In genomic region chrV:3784167-3784734, ce11 we compare ENCODE assay signal across 6 worm cellular contexts.
TF ChIP-seq lines count a peak whose summit lies in the region.

TSS of gene R08F11.1 (minus strand) at chrV:3784217.

TF ChIP-seq in whole organism, L1 larva, 84 proteins besides CTCF, POLR2A, EP300 and RAD21:
- TF ChIP-seq unc-86 (tag; optimal IDR thresholded peaks at IDR 0.05; lab: Kevin White, UChicago) (no peak), elt-2 (tag; optimal IDR thresholded peaks at IDR 0.05; lab: Kevin White, UChicago) (peak; percentile 62)

TF ChIP-seq in whole organism, L2 larva, 48 proteins besides CTCF, POLR2A, EP300 and RAD21:
- TF ChIP-seq nhr-21 (tag; optimal IDR thresholded peaks at IDR 0.05; lab: Kevin White, UChicago): no peak
- no peak for TF ChIP-seq unc-55 (GFP tag; optimal IDR thresholded peaks at IDR 0.05; lab: Kevin White, UChicago)
- peak; percentile 26 for TF ChIP-seq fos-1 (tag; optimal IDR thresholded peaks at IDR 0.05; lab: Kevin White, UChicago)
- TF ChIP-seq crh-2 (tag; optimal IDR thresholded peaks at IDR 0.05; lab: Kevin White, UChicago): no peak
- TF ChIP-seq gmeb-1 (tag; optimal IDR thresholded peaks at IDR 0.05; lab: Kevin White, UChicago): peak; percentile 15
- TF ChIP-seq ama-1 (optimal IDR thresholded peaks at IDR 0.05; lab: Kevin White, UChicago): no peak

TF ChIP-seq in whole organism, L3 larva, 47 proteins besides CTCF, POLR2A, EP300 and RAD21:
- TF ChIP-seq ceh-28 (tag; optimal IDR thresholded peaks at IDR 0.05; lab: Kevin White, UChicago) (no peak), elt-2 (tag; optimal IDR thresholded peaks at IDR 0.05; lab: Kevin White, UChicago) (peak; percentile 92), pha-4 (tag; optimal IDR thresholded peaks at IDR 0.05; lab: Kevin White, UChicago) (peak; percentile 18), pqm-1 (tag; optimal IDR thresholded peaks at IDR 0.05; lab: Kevin White, UChicago) (peak; percentile 42), fkh-10 (GFP tag; optimal IDR thresholded peaks at IDR 0.05; lab: Kevin White, UChicago) (no peak), egl-5 (tag; optimal IDR thresholded peaks at IDR 0.05; lab: Kevin White, UChicago) (no peak), fkh-2 (tag; optimal IDR thresholded peaks at IDR 0.05; lab: Kevin White, UChicago) (no peak), elt-1 (tag; optimal IDR thresholded peaks at IDR 0.05; lab: Kevin White, UChicago) (no peak), R02D3.7 (tag; optimal IDR thresholded peaks at IDR 0.05; lab: Kevin White, UChicago) (no peak), ztf-11 (tag; optimal IDR thresholded peaks at IDR 0.05; lab: Kevin White, UChicago) (no peak), nhr-43 (tag; optimal IDR thresholded peaks at IDR 0.05; lab: Kevin White, UChicago; ENCODE audit: poor library complexity, severe bottlenecking) (no peak)

TF ChIP-seq in whole organism, L4 larva, 104 proteins besides CTCF, POLR2A, EP300 and RAD21 (continues in another document):
- no peak for TF ChIP-seq zip-2 (tag; optimal IDR thresholded peaks at IDR 0.05; lab: Kevin White, UChicago)
- TF ChIP-seq ceh-62 (tag; optimal IDR thresholded peaks at IDR 0.05; lab: Kevin White, UChicago): no peak
- TF ChIP-seq nhr-28 (tag; optimal IDR thresholded peaks at IDR 0.05; lab: Kevin White, UChicago): peak; percentile 98
- TF ChIP-seq T26A8.4 (GFP tag; IDR thresholded peaks at IDR 0.05; lab: Robert Waterston, UW): no peak
- TF ChIP-seq nhr-10 (tag; optimal IDR thresholded peaks at IDR 0.05; lab: Kevin White, UChicago): no peak
- TF ChIP-seq fkh-10 (GFP tag; optimal IDR thresholded peaks at IDR 0.05; lab: Kevin White, UChicago): no peak
- peak in 1 of 2 experiments; percentile 79 for TF ChIP-seq hif-1 (tag; optimal IDR thresholded peaks at IDR 0.05; lab: Kevin White, UChicago)
- peak; percentile 5 for TF ChIP-seq hlh-30 (tag; optimal IDR thresholded peaks at IDR 0.05; lab: Kevin White, UChicago; ENCODE audit: insufficient read depth)
- TF ChIP-seq ztf-7 (tag; optimal IDR thresholded peaks at IDR 0.05; lab: Kevin White, UChicago): no peak
- no peak for TF ChIP-seq nhr-11 (tag; optimal IDR thresholded peaks at IDR 0.05; lab: Kevin White, UChicago)
- no peak for TF ChIP-seq nhr-237 (tag; optimal IDR thresholded peaks at IDR 0.05; lab: Kevin White, UChicago)
- TF ChIP-seq lsy-2 (tag; optimal IDR thresholded peaks at IDR 0.05; lab: Kevin White, UChicago): no peak
- TF ChIP-seq dmd-9 (GFP tag; IDR thresholded peaks at IDR 0.05; lab: Robert Waterston, UW): no peak
- TF ChIP-seq zag-1 (tag; optimal IDR thresholded peaks at IDR 0.05; lab: Kevin White, UChicago): no peak
- no peak for TF ChIP-seq F10B5.3 (tag; optimal IDR thresholded peaks at IDR 0.05; lab: Kevin White, UChicago)
- peak; percentile 76 for TF ChIP-seq dve-1 (tag; optimal IDR thresholded peaks at IDR 0.05; lab: Kevin White, UChicago; ENCODE audit: insufficient read depth)
- no peak for TF ChIP-seq mep-1 (tag; optimal IDR thresholded peaks at IDR 0.05; lab: Kevin White, UChicago)
- no peak for TF ChIP-seq nhr-76 (tag; optimal IDR thresholded peaks at IDR 0.05; lab: Kevin White, UChicago)
- TF ChIP-seq lin-1 (GFP tag; IDR thresholded peaks at IDR 0.05; lab: Robert Waterston, UW): no peak
- TF ChIP-seq nhr-25 (tag; optimal IDR thresholded peaks at IDR 0.05; lab: Kevin White, UChicago; ENCODE audit: borderline replicate concordance, insufficient read depth): no peak
- TF ChIP-seq unc-62 (GFP tag; optimal IDR thresholded peaks at IDR 0.05 in 1 of 2; lab: Kevin White, UChicago): peak in 1 of 2 experiments; percentile 9
- no peak for TF ChIP-seq unc-62 (tag; optimal IDR thresholded peaks at IDR 0.05; lab: Kevin White, UChicago)
- TF ChIP-seq ceh-28 (tag; optimal IDR thresholded peaks at IDR 0.05; lab: Kevin White, UChicago): no peak
- TF ChIP-seq php-3 (GFP tag; IDR thresholded peaks at IDR 0.05; lab: Robert Waterston, UW): no peak
- no peak for TF ChIP-seq Y5F2A.4 (GFP tag; optimal IDR thresholded peaks at IDR 0.05; lab: Kevin White, UChicago)

TF ChIP-seq in whole organism, late embryonic, 69 proteins besides CTCF, POLR2A, EP300 and RAD21:
- TF ChIP-seq zip-5 (tag; optimal IDR thresholded peaks at IDR 0.05; lab: Kevin White, UChicago): no peak
- TF ChIP-seq pag-3 (tag; optimal IDR thresholded peaks at IDR 0.05; lab: Kevin White, UChicago; ENCODE audit: borderline replicate concordance): no peak
- peak; percentile 80 for TF ChIP-seq elt-2 (tag; optimal IDR thresholded peaks at IDR 0.05; lab: Kevin White, UChicago)
- no peak for TF ChIP-seq odd-2 (tag; optimal IDR thresholded peaks at IDR 0.05; lab: Kevin White, UChicago)
- no peak for TF ChIP-seq ets-4 (tag; optimal IDR thresholded peaks at IDR 0.05; lab: Kevin White, UChicago)
- TF ChIP-seq npax-4 (tag; optimal IDR thresholded peaks at IDR 0.05; lab: Kevin White, UChicago): no peak
- no peak for TF ChIP-seq ceh-6 (GFP tag; optimal IDR thresholded peaks at IDR 0.05; lab: Kevin White, UChicago)
- no peak for TF ChIP-seq F13H6.1 (tag; optimal IDR thresholded peaks at IDR 0.05; lab: Kevin White, UChicago)
- no peak for TF ChIP-seq hlh-13 (GFP tag; optimal IDR thresholded peaks at IDR 0.05; lab: Kevin White, UChicago)

TF ChIP-seq in whole organism, young adult, 124 proteins besides CTCF, POLR2A, EP300 and RAD21:
- no peak for TF ChIP-seq lsy-27 (tag; optimal IDR thresholded peaks at IDR 0.05; lab: Kevin White, UChicago; ENCODE audit: borderline replicate concordance, insufficient read depth)
- TF ChIP-seq unc-62 (GFP tag; optimal IDR thresholded peaks at IDR 0.05; lab: Kevin White, UChicago): peak; percentile 39
- TF ChIP-seq Y67H2A.10 (GFP tag; conservative IDR thresholded peaks at IDR 0.05; lab: Robert Waterston, UW): no peak
- TF ChIP-seq nhr-80 (tag; optimal IDR thresholded peaks at IDR 0.05; lab: Kevin White, UChicago): peak; percentile 65
